Fruit fly (Drosophila melanogaster) whole organism, embryonic: ENCODE data around the gene cac.

Source experiments
- Abd-B ChIP-seq: fragments of 200-800 bp; sonication (Bioruptor generic); optimal IDR thresholded peaks from 2 replicates; lab custom pipeline; 2018; ENCODE audit warnings: missing biosample characterization, mild to moderate bottlenecking, missing genetic modification characterization, moderate library complexity
- Adf1 ChIP-seq: fragments of 200-800 bp; sonication (Bioruptor generic); IDR thresholded peaks from 2 replicates; pipeline ENCODE4 v1.3.6; 2022; ENCODE audit warnings: missing biosample characterization, missing genetic modification characterization
- B-H1 ChIP-seq: fragments of 200-800 bp; sonication (Bioruptor generic); IDR thresholded peaks from 3 replicates; pipeline ENCODE4 v1.3.6; 2022; ENCODE audit warnings: missing biosample characterization, missing genetic modification characterization
- Bteb2 ChIP-seq: fragments of 200-800 bp; sonication (Bioruptor generic); optimal IDR thresholded peaks from 2 replicates; lab custom pipeline; 2016; ENCODE audit warnings: missing biosample characterization, missing genetic modification characterization
- CG10462 ChIP-seq: fragments of 200-800 bp; sonication (Bioruptor generic); optimal IDR thresholded peaks from 2 replicates; lab custom pipeline; 2016; ENCODE audit warnings: missing biosample characterization, missing genetic modification characterization
- CG10543 ChIP-seq: fragments of 200-800 bp; sonication (Bioruptor generic); optimal IDR thresholded peaks from 3 replicates; lab custom pipeline; 2017; ENCODE audit warnings: missing biosample characterization, mild to moderate bottlenecking, missing genetic modification characterization, moderate library complexity
- CG11093 ChIP-seq: fragments of 200-800 bp; sonication (Bioruptor generic); IDR thresholded peaks from 3 replicates; pipeline ENCODE4 v1.3.6; 2022; ENCODE audit warnings: missing biosample characterization, missing genetic modification characterization
- CG11398 ChIP-seq: fragments of 200-800 bp; sonication (Bioruptor generic); optimal IDR thresholded peaks from 2 replicates; lab custom pipeline; 2016; ENCODE audit warnings: missing biosample characterization, missing genetic modification characterization
- CG11723 ChIP-seq: fragments of 200-800 bp; sonication (Bioruptor generic); optimal IDR thresholded peaks from 2 replicates; lab custom pipeline; 2017; ENCODE audit warnings: missing biosample characterization, mild to moderate bottlenecking, missing genetic modification characterization
- CG1233 ChIP-seq: fragments of 200-800 bp; sonication (Bioruptor generic); optimal IDR thresholded peaks from 4 replicates; lab custom pipeline; 2018; ENCODE audit warnings: missing biosample characterization, mild to moderate bottlenecking, missing genetic modification characterization
- CG15073 ChIP-seq: fragments of 200-800 bp; sonication (Bioruptor generic); optimal IDR thresholded peaks from 2 replicates; lab custom pipeline; 2016; ENCODE audit warnings: missing biosample characterization, missing genetic modification characterization
- CG17568 ChIP-seq: fragments of 200-800 bp; sonication (Bioruptor generic); optimal IDR thresholded peaks from 2 replicates; lab custom pipeline; 2018; ENCODE audit warnings: missing biosample characterization, mild to moderate bottlenecking, missing genetic modification characterization, moderate library complexity
- CG18476 ChIP-seq: fragments of 200-800 bp; sonication (Bioruptor generic); optimal IDR thresholded peaks from 2 replicates; lab custom pipeline; 2016; ENCODE audit warnings: missing biosample characterization, mild to moderate bottlenecking, missing genetic modification characterization
- CG2116 ChIP-seq: fragments of 200-800 bp; sonication (Bioruptor generic); optimal IDR thresholded peaks from 3 replicates; lab custom pipeline; 2018; ENCODE audit warnings: missing biosample characterization, mild to moderate bottlenecking, missing genetic modification characterization
- CG2875 ChIP-seq: fragments of 200-800 bp; sonication (Bioruptor generic); optimal IDR thresholded peaks from 2 replicates; lab custom pipeline; 2017; ENCODE audit warnings: missing biosample characterization, mild to moderate bottlenecking, missing genetic modification characterization, missing genetic modification reagents
- CG34376 ChIP-seq: fragments of 200-800 bp; sonication (Bioruptor generic); optimal IDR thresholded peaks from 2 replicates; lab custom pipeline; 2018; ENCODE audit warnings: missing biosample characterization, mild to moderate bottlenecking, missing genetic modification characterization
- CG7556 ChIP-seq: fragments of 200-800 bp; sonication (Bioruptor generic); optimal IDR thresholded peaks from 2 replicates; lab custom pipeline; 2017; ENCODE audit warnings: missing biosample characterization, mild to moderate bottlenecking, missing genetic modification characterization
- CG8924 ChIP-seq: fragments of 200-800 bp; optimal IDR thresholded peaks from 3 replicates; lab custom pipeline; 2019; ENCODE audit warnings: missing biosample characterization, mild to moderate bottlenecking, missing genetic modification characterization, moderate library complexity
- CG9932 ChIP-seq: fragments of 200-800 bp; sonication (Bioruptor generic); IDR thresholded peaks from 2 replicates; pipeline ENCODE4 v1.3.6; 2022; ENCODE audit warnings: missing biosample characterization, missing genetic modification characterization
- CkIIα-i1 ChIP-seq: fragments of 200-800 bp; sonication (Bioruptor generic); IDR thresholded peaks from 2 replicates; pipeline ENCODE4 v1.3.6; 2022; ENCODE audit warnings: missing biosample characterization, missing genetic modification characterization
- D19A ChIP-seq: fragments of 200-800 bp; optimal IDR thresholded peaks from 3 replicates; lab custom pipeline; 2019; ENCODE audit warnings: missing biosample characterization, mild to moderate bottlenecking, missing genetic modification characterization, moderate library complexity
- Dbx ChIP-seq: fragments of 200-800 bp; sonication (Bioruptor generic); IDR thresholded peaks from 3 replicates; pipeline ENCODE4 v1.3.6; 2022; ENCODE audit warnings: missing biosample characterization, missing genetic modification characterization
- Dfd ChIP-seq, 2 experiments: fragments of >200 bp; optimal IDR thresholded peaks; 2 replicates each; lab custom pipeline; 2017; ENCODE audit warnings: missing biosample characterization in 2 of 2, missing genetic modification characterization in 2 of 2
- Dip2 ChIP-seq: fragments of 200-800 bp; sonication (Bioruptor generic); IDR thresholded peaks from 2 replicates; pipeline ENCODE4 v1.3.6; 2022; ENCODE audit warnings: missing biosample characterization, missing genetic modification characterization
- Kr ChIP-seq: fragments of 200-800 bp; sonication (Bioruptor generic); optimal IDR thresholded peaks from 2 replicates; lab custom pipeline; 2017; ENCODE audit warnings: missing biosample characterization, mild to moderate bottlenecking, missing genetic modification characterization
- Lim3 ChIP-seq: fragments of 200-800 bp; sonication (Bioruptor generic); IDR thresholded peaks from 2 replicates; pipeline ENCODE4 v1.3.6; 2022; ENCODE audit warnings: missing biosample characterization, missing genetic modification characterization
- Neu2 ChIP-seq: fragments of 200-800 bp; sonication (Bioruptor generic); optimal IDR thresholded peaks from 3 replicates; lab custom pipeline; 2016; ENCODE audit warnings: missing biosample characterization, missing genetic modification characterization, borderline replicate concordance
- Nf-YC ChIP-seq: fragments of 200-800 bp; optimal IDR thresholded peaks from 3 replicates; lab custom pipeline; 2019; ENCODE audit warnings: missing biosample characterization, mild to moderate bottlenecking, missing genetic modification characterization, moderate library complexity
- Opbp ChIP-seq: fragments of 200-800 bp; sonication (Bioruptor generic); IDR thresholded peaks from 3 replicates; pipeline ENCODE4 v1.3.6; 2022; ENCODE audit warnings: missing biosample characterization, missing genetic modification characterization; ENCODE audit not compliant: partially characterized antibody
- Six4 ChIP-seq: fragments of 200-800 bp; sonication (Bioruptor generic); optimal IDR thresholded peaks from 2 replicates; lab custom pipeline; 2016; ENCODE audit warnings: missing biosample characterization, missing genetic modification characterization
- Sox100B ChIP-seq: fragments of 200-800 bp; sonication (Bioruptor generic); optimal IDR thresholded peaks from 3 replicates; lab custom pipeline; 2018; ENCODE audit warnings: missing biosample characterization, mild to moderate bottlenecking, missing genetic modification characterization
- Trl ChIP-seq, 3 experiments: fragments of >200 bp in 2 of 3; fragments of 200-800 bp in 1 of 3; sonication (Bioruptor generic) in 1 of 3; optimal IDR thresholded peaks; 2 replicates in 1 of 3; 3 replicates in 2 of 3; lab custom pipeline; 2016 to 2017; ENCODE audit warnings: missing biosample characterization in 1 of 3, missing genetic modification characterization in 1 of 3
- Usf ChIP-seq: fragments of 200-800 bp; sonication (Bioruptor generic); optimal IDR thresholded peaks from 2 replicates; lab custom pipeline; 2017; ENCODE audit warnings: missing genotype, missing biosample characterization, missing genetic modification characterization
- Vsx1 ChIP-seq: fragments of 200-800 bp; sonication (Bioruptor generic); optimal IDR thresholded peaks from 2 replicates; lab custom pipeline; 2017; ENCODE audit warnings: missing biosample characterization, mild to moderate bottlenecking, missing genetic modification characterization, missing genetic modification reagents
- ab ChIP-seq: fragments of 200-800 bp; sonication (Bioruptor generic); optimal IDR thresholded peaks from 2 replicates; lab custom pipeline; 2016; ENCODE audit warnings: missing biosample characterization, missing genetic modification characterization
- aop ChIP-seq: fragments of 200-800 bp; sonication (Bioruptor generic); IDR thresholded peaks from 2 replicates; pipeline ENCODE4 v1.3.6; 2022; ENCODE audit warnings: missing biosample characterization, missing genetic modification characterization
- ase ChIP-seq: fragments of 200-800 bp; sonication (Bioruptor generic); IDR thresholded peaks from 3 replicates; pipeline ENCODE4 v1.3.6; 2022; ENCODE audit warnings: missing biosample characterization, missing genetic modification characterization
- br ChIP-seq: fragments of >200 bp; optimal IDR thresholded peaks from 2 replicates; lab custom pipeline; 2017
- cad ChIP-seq: fragments of >200 bp; optimal IDR thresholded peaks from 2 replicates; lab custom pipeline; 2017; ENCODE audit warnings: missing biosample characterization, missing genetic modification characterization
- dpn ChIP-seq, 2 experiments: fragments of 200-800 bp; sonication (Bioruptor generic); optimal IDR thresholded peaks; 3 replicates each; lab custom pipeline; 2016; ENCODE audit warnings: missing biosample characterization in 2 of 2, missing genetic modification characterization in 2 of 2
- ham ChIP-seq: fragments of 200-800 bp; sonication (Bioruptor generic); IDR thresholded peaks from 2 replicates; pipeline ENCODE4 v1.3.6; 2022; ENCODE audit warnings: missing biosample characterization, missing genetic modification characterization
- kah ChIP-seq: fragments of 200-800 bp; sonication (Bioruptor generic); optimal IDR thresholded peaks from 2 replicates; lab custom pipeline; 2018; ENCODE audit warnings: missing biosample characterization, mild to moderate bottlenecking, missing genetic modification characterization
- lab ChIP-seq: fragments of 200-800 bp; sonication (Bioruptor generic); optimal IDR thresholded peaks from 3 replicates; lab custom pipeline; 2017; ENCODE audit warnings: missing biosample characterization, missing genetic modification characterization, mild to moderate bottlenecking, moderate library complexity, missing genetic modification reagents
- lbe ChIP-seq: fragments of 200-800 bp; sonication (Bioruptor generic); optimal IDR thresholded peaks from 2 replicates; lab custom pipeline; 2016; ENCODE audit warnings: missing biosample characterization, mild to moderate bottlenecking, missing genetic modification characterization
- mirr ChIP-seq: fragments of 200-800 bp; sonication (Bioruptor generic); optimal IDR thresholded peaks from 3 replicates; lab custom pipeline; 2018; ENCODE audit warnings: missing biosample characterization, mild to moderate bottlenecking, missing genetic modification characterization
- phol ChIP-seq: fragments of 200-800 bp; sonication (Bioruptor generic); optimal IDR thresholded peaks from 3 replicates; lab custom pipeline; 2018; ENCODE audit warnings: missing biosample characterization, mild to moderate bottlenecking, missing genetic modification characterization, moderate library complexity
- sens ChIP-seq: fragments of 200-800 bp; sonication (Bioruptor generic); peaks from one replicate; lab custom pipeline; 2016; ENCODE audit warnings: missing biosample characterization, missing genetic modification characterization
- toy ChIP-seq: fragments of 200-800 bp; sonication (Bioruptor generic); IDR thresholded peaks from 2 replicates; pipeline ENCODE4 v1.3.6; 2022; ENCODE audit warnings: missing biosample characterization, missing genetic modification characterization
- ttk ChIP-seq: fragments of 200-800 bp; sonication (Bioruptor generic); IDR thresholded peaks from 2 replicates; pipeline ENCODE4 v2.1.2; 2022; ENCODE audit warnings: missing biosample characterization, missing genetic modification characterization
- vnd ChIP-seq: fragments of 200-800 bp; sonication (Bioruptor generic); IDR thresholded peaks from 3 replicates; pipeline ENCODE4 v1.3.6; 2022; ENCODE audit warnings: missing biosample characterization, missing genetic modification characterization; ENCODE audit not compliant: partially characterized antibody
- zfh2 ChIP-seq: fragments of 200-800 bp; sonication (Bioruptor generic); optimal IDR thresholded peaks from 2 replicates; lab custom pipeline; 2016; ENCODE audit warnings: missing biosample characterization, missing genetic modification characterization

Gene cac

DNA sequence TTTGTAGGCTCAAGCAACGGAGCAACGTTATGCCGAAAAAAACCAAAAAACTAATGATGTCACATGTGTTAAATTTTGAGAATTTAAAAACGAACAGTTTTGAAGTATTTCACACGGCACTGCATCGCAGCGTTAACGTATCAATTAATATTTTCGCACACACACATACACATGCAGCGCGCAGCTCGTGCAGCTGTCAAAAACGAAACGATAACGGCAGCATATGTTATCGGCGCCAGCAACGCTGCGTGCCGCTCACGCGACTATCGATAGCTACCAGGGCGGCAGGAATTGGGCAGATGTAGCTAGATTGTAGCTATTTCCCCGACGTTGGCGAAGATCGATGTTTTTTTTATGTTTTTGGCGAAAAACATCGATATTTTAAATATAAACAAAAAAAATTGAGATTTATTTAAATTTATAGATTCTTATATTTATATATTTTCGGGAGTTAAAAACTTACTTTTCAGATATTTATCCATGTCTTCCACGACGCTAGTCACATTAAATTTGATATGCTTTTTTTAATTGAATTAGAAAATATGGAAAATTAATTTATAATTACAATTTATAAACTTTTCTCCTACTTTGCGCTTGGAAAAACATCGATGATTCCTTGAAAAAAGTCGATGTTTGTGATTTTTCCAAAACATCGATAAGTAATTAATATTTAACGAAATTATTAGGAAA is 44.1 kb upstream of the cac start, which contains the start of gene Usp7 (continued):
- peak in 1 of 2 experiments; percentile 35 for TF ChIP-seq dpn (GFP tag; optimal IDR thresholded peaks at IDR 0.05; lab: Kevin White, UChicago)
- peak; percentile 78 for TF ChIP-seq Adf1 (GFP tag; lab: Robert Waterston, UW)
- no peak for TF ChIP-seq Usf
- TF ChIP-seq zfh2 (GFP tag; lab: Kevin White, UChicago), result no peak
- TF ChIP-seq CG11723 (GFP tag; lab: Kevin White, UChicago), result peak; percentile 15
- peak; percentile 25 for TF ChIP-seq Nf-YC (tag; lab: Kevin White, UChicago)
- TF ChIP-seq Kr, result no peak
- TF ChIP-seq Dfd (GFP tag; optimal IDR thresholded peaks at IDR 0.05; lab: Kevin White, UChicago), result no peak
- TF ChIP-seq ham (GFP tag; lab: Robert Waterston, UW), result no peak
- TF ChIP-seq toy (GFP tag; lab: Robert Waterston, UW), result no peak
- TF ChIP-seq CG10462, result no peak
- TF ChIP-seq br (lab: Kevin White, UChicago), result no peak
- no peak for TF ChIP-seq kah (GFP tag; lab: Kevin White, UChicago)
- TF ChIP-seq CG7556, result no peak
- TF ChIP-seq Vsx1, result no peak
- TF ChIP-seq vnd, result peak; percentile 91
- no peak for TF ChIP-seq Bteb2 (GFP tag; lab: Kevin White, UChicago)
- TF ChIP-seq Six4 (GFP tag; lab: Kevin White, UChicago), result no peak
- no peak for TF ChIP-seq CG18476 (GFP tag; lab: Kevin White, UChicago)
- TF ChIP-seq sens (GFP tag; lab: Kevin White, UChicago), result peak; percentile 72
- no peak for TF ChIP-seq cad (GFP tag; lab: Kevin White, UChicago)
- TF ChIP-seq ase, result no peak
- no peak for TF ChIP-seq CG15073 (GFP tag; lab: Kevin White, UChicago)
- TF ChIP-seq CG11093 (GFP tag; lab: Robert Waterston, UW), result no peak
- TF ChIP-seq ab (GFP tag; lab: Kevin White, UChicago), result no peak
- peak; percentile 58; the same call in 1 of the 3 replicates for TF ChIP-seq Dbx
- no peak for TF ChIP-seq Sox100B (GFP tag; lab: Kevin White, UChicago)
- peak; percentile 7 for TF ChIP-seq D19A (tag; lab: Kevin White, UChicago)
- no peak for TF ChIP-seq B-H1 (GFP tag; lab: Robert Waterston, UW)
- no peak for TF ChIP-seq lbe (GFP tag; lab: Kevin White, UChicago)
- no peak for TF ChIP-seq CG2875 (GFP tag; lab: Kevin White, UChicago)
- TF ChIP-seq CG8924, result peak; percentile 29
- TF ChIP-seq CG2116 (GFP tag; lab: Kevin White, UChicago), result peak; percentile 96
- TF ChIP-seq mirr, result no peak
- TF ChIP-seq Trl (optimal IDR thresholded peaks at IDR 0.05; lab: Kevin White, UChicago), result no peak
- no peak for TF ChIP-seq Trl (GFP tag; optimal IDR thresholded peaks at IDR 0.05; lab: Kevin White, UChicago)
- TF ChIP-seq Abd-B (GFP tag; lab: Kevin White, UChicago), result peak; percentile 58
- no peak for TF ChIP-seq ttk (GFP tag; lab: Robert Waterston, UW)
- no peak for TF ChIP-seq CG1233 (GFP tag; lab: Kevin White, UChicago)
- TF ChIP-seq CG9932 (GFP tag; lab: Robert Waterston, UW), result peak; percentile 68
- no peak for TF ChIP-seq CG10543 (GFP tag; lab: Kevin White, UChicago)
- TF ChIP-seq CG17568 (GFP tag; lab: Kevin White, UChicago), result no peak
- TF ChIP-seq Neu2 (GFP tag; lab: Kevin White, UChicago), result no peak
- TF ChIP-seq aop (GFP tag; lab: Robert Waterston, UW), result no peak
- TF ChIP-seq Dip2 (GFP tag; lab: Robert Waterston, UW), result no peak
- TF ChIP-seq Lim3 (GFP tag; lab: Robert Waterston, UW), result no peak
- TF ChIP-seq CG34376 (GFP tag; lab: Kevin White, UChicago), result peak; percentile 39
- peak; percentile 52 for TF ChIP-seq phol
- no peak for TF ChIP-seq lab
- no peak for TF ChIP-seq CkIIα-i1 (GFP tag; lab: Robert Waterston, UW)
- TF ChIP-seq Opbp (GFP tag; lab: Robert Waterston, UW), result peak; percentile 96
- TF ChIP-seq CG11398, result no peak
